Worm (Caenorhabditis elegans) whole organism, midembryonic: ENCODE measurements around the gene C49C8.2.

ENCODE experiments used
- flt-1 ChIP-seq: fragments of 200-800 bp; sonication (Bioruptor generic); IDR thresholded peaks from 2 replicates; pipeline ENCODE4 v1.3.6; 2022; ENCODE audit warnings: missing genetic modification characterization, missing compliant biosample characterization
- med-1 ChIP-seq: sonication (generic microtip); optimal IDR thresholded peaks from 2 replicates; lab custom pipeline; 2017; ENCODE audit warnings: missing genetic modification characterization, mild to moderate bottlenecking, missing compliant biosample characterization, antibody characterized with exemption, missing genetic modification reagents; ENCODE audit not compliant: insufficient read depth
- tab-1 ChIP-seq: fragments of 200-800 bp; sonication (Bioruptor generic); IDR thresholded peaks from 2 replicates; pipeline ENCODE4 v1.3.6; 2022; ENCODE audit warnings: missing genetic modification characterization, missing compliant biosample characterization
- ztf-23 ChIP-seq: fragments of 200-800 bp; sonication (Bioruptor generic); IDR thresholded peaks from 2 replicates; pipeline ENCODE4 v1.3.6; 2022; ENCODE audit warnings: missing genetic modification reagents, missing genetic modification characterization, missing compliant biosample characterization
- ztf-29 ChIP-seq: fragments of 200-800 bp; sonication (Bioruptor generic); IDR thresholded peaks from 2 replicates; pipeline ENCODE4 v1.3.6; 2022; ENCODE audit warnings: missing genetic modification reagents, missing genetic modification characterization, missing compliant biosample characterization

DNA sequence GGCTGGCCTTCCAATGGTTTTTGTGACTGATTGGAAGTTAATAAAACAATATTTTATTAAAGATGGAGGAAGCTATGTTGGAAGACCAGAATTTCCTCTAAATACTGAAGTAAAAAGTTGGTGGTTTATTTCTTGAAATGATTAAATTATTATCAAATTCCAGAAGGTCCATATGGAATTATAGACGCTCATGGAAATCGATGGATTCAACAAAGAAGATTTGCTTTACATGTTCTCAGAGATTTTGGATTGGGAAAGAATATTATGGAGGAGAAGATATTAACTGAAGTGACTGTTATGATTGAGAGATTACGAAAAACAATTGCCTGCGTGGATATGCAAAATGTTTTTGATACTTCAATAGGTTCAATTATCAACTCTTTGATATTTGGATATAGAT lies 35.6 kb upstream of the C49C8.2 start:
- TF ChIP-seq tab-1 (GFP tag; lab: Robert Waterston, UW) (no peak), flt-1 (GFP tag; lab: Robert Waterston, UW) (no peak), med-1 (no peak), ztf-23 (GFP tag; lab: Robert Waterston, UW) (no peak), ztf-29 (GFP tag; lab: Robert Waterston, UW) (no peak)
